Fruit fly (Drosophila melanogaster): ENCODE data around the gene CG42832.

The CG42832 gene

DNA sequence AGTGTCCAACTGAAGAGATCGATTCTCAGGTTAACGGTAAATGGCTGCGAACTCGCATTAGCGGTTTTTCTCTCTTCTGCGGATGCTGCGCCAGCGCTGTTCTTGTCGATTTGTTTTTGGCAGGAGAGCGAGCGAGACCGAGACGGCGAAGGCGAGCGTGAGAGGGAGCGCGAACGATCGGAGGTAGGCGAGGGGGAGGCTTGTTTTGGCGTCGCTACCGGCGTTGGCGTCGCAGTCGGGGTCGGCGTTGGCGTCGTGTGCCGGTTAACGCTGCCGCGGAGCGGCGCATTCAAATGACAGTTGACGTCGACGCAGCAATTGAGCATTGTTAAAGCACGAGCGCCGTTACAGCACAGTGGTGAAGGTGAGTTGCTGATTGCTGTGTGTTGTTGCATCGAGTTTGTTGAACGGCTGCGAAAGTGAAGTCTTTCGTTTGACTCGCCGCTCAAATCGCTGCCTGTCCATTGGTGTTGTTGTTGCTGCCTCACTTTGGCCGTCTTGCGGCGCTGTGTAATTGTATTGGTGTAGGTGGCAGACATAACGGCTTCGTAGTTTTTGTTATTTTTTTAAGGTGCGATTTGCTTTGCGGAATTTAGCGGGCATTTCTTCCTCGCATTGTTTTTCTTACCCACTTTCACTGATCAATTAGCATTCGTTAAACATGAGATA lies 23.0 kb upstream of the CG42832 start (continued):
- TF ChIP-seq CG6791 (GFP tag; IDR thresholded peaks at IDR 0.05; ENCODE audit: partially characterized antibody) (peak; percentile 63; the same call in 1 of the 3 replicates), CG6175 (GFP tag; IDR thresholded peaks at IDR 0.05) (0 out of 3 replicates have a peak, but pooled peaks have one; percentile 34), stwl (tag; optimal IDR thresholded peaks at IDR 0.05) (peak; percentile 25), Deaf1 (tag; optimal IDR thresholded peaks at IDR 0.05) (peak; percentile 44), CG34422 (GFP tag; IDR thresholded peaks at IDR 0.05) (peak; percentile 76; the same call in 1 of the 3 replicates), Trl (optimal IDR thresholded peaks at IDR 0.05) (peak; percentile 39 to 55), Trl (GFP tag; optimal IDR thresholded peaks at IDR 0.05) (no peak), CG7556 (GFP tag; optimal IDR thresholded peaks at IDR 0.05) (no peak), Hr78 (GFP tag; optimal IDR thresholded peaks at IDR 0.05) (peak in 1 of 2 experiments; percentile 92), CG8765 (GFP tag; IDR thresholded peaks at IDR 0.05) (peak; percentile 34; the same call in 1 of the 2 replicates), CG9817 (tag; optimal IDR thresholded peaks at IDR 0.05) (no peak), ftz-f1 (GFP tag; optimal IDR thresholded peaks at IDR 0.05) (peak; percentile 84), CG4360 (GFP tag; IDR thresholded peaks at IDR 0.05) (peak; percentile 88), HLH4C (GFP tag; IDR thresholded peaks at IDR 0.05; ENCODE audit: partially characterized antibody) (peak; percentile 55; the same call in 2 of the 3 replicates), CG3163 (GFP tag; optimal IDR thresholded peaks at IDR 0.05) (peak; percentile 88), CG32532 (GFP tag; IDR thresholded peaks at IDR 0.05) (peak; percentile 28; the same call in 1 of the 2 replicates), CG10462 (GFP tag; optimal IDR thresholded peaks at IDR 0.05) (peak; percentile 56), dm (GFP tag; optimal IDR thresholded peaks at IDR 0.05) (no peak), grn (GFP tag; optimal IDR thresholded peaks at IDR 0.05) (no peak)

DNA sequence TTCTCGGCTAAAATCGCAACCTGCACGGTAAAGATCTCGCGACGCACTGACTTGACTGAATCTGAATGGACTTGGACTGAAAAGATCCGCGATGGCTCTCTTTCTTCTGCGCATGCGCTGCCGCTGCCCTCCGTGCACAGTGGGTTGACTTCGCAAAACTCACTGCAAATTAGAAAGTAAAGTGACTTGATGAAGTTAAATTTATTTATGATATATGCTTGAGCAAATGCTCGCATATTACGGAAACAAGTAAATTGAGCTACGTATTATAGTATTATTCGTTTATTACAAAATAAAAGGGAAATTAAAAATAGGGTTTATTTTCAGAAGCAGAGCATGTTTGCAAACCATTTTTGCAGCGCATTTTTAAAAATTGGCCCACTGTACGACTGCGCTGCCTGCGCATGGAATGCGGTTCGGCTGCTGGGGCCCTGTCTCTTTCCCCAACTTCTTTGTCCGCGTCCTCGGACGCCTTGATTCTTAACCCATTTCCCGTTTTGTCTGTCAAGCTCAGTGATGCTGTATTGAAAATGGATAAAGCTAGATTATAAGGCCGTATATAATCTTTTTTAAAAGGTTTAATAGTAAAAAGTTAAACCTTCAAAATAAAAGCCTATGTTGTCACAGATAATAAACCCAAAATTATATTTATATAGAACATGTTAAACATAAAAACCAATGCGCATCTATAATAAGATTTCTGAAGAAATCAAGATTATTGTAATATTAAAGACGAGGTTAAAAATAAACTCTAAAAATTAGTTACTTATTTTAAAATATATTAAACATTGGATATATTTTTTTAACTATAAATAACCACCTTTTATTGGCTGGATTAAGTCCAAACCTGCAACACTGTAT lies 22.0 kb upstream of the CG42832 start, which contains the start of gene rt:
rt (minus strand) TSS at position 51 of the 861 bp plus-strand sequence.
- TF ChIP-seq kah (GFP tag; optimal IDR thresholded peaks at IDR 0.05) (no peak), al (GFP tag; IDR thresholded peaks at IDR 0.05) (peak; percentile 38; the same call in 1 of the 2 replicates), CG31388 (GFP tag; optimal IDR thresholded peaks at IDR 0.05) (no peak), Ets97D (GFP tag; optimal IDR thresholded peaks at IDR 0.05) (no peak), bigmax (GFP tag; optimal IDR thresholded peaks at IDR 0.05) (no peak), CG17568 (GFP tag; optimal IDR thresholded peaks at IDR 0.05) (no peak), CG7839 (tag; optimal IDR thresholded peaks at IDR 0.05) (peak; percentile 65), so (GFP tag; IDR thresholded peaks at IDR 0.05) (no peak), Myb (GFP tag; optimal IDR thresholded peaks at IDR 0.05) (no peak), Blimp-1 (GFP tag; optimal IDR thresholded peaks at IDR 0.05) (peak; percentile 15), eyg (GFP tag; optimal IDR thresholded peaks at IDR 0.05) (no peak), aop (GFP tag; IDR thresholded peaks at IDR 0.05) (peak; percentile 37; the same call in 1 of the 2 replicates), Mad (GFP tag; optimal IDR thresholded peaks at IDR 0.05) (peak; percentile 27), cad (GFP tag; optimal IDR thresholded peaks at IDR 0.05) (no peak), TFAM (GFP tag; optimal IDR thresholded peaks at IDR 0.05) (no peak), pho (GFP tag; optimal IDR thresholded peaks at IDR 0.05) (no peak), CG6791 (GFP tag; IDR thresholded peaks at IDR 0.05; ENCODE audit: partially characterized antibody) (no peak), ato (GFP tag; IDR thresholded peaks at IDR 0.05; ENCODE audit: partially characterized antibody) (no peak; the same call in 1 of the 2 replicates), CG33213 (GFP tag; optimal IDR thresholded peaks at IDR 0.05) (peak; percentile 4), CG2199 (GFP tag; IDR thresholded peaks at IDR 0.05) (0 out of 3 replicates have a peak, but pooled peaks have one; percentile 67), croc (GFP tag; conservative IDR thresholded peaks at IDR 0.05) (peak; percentile 62), Nf-YA (GFP tag; IDR thresholded peaks at IDR 0.05) (peak; percentile 58; the same call in 1 of the 2 replicates), wek (GFP tag; optimal IDR thresholded peaks at IDR 0.05) (no peak), sc (optimal IDR thresholded peaks at IDR 0.05) (no peak), sc (GFP tag; optimal IDR thresholded peaks at IDR 0.05) (peak; percentile 47), pros (GFP tag; optimal IDR thresholded peaks at IDR 0.05) (no peak), CG12659 (GFP tag; optimal IDR thresholded peaks at IDR 0.05) (peak; percentile 32), ci (GFP tag; IDR thresholded peaks at IDR 0.05) (no peak), CG10147 (GFP tag; optimal IDR thresholded peaks at IDR 0.05) (no peak), Chrac-16 (GFP tag; optimal IDR thresholded peaks at IDR 0.05) (peak; percentile 41)

All from whole organism, embryonic.